Fruit fly (Drosophila melanogaster) whole organism, embryonic: ENCODE data around the gene Nsf2.

ENCODE experiments used
- B-H1 ChIP-seq: fragments of 200-800 bp; sonication (Bioruptor generic); IDR thresholded peaks from 3 replicates; pipeline ENCODE4 v1.3.6; 2022; ENCODE audit warnings: missing biosample characterization, missing genetic modification characterization
- CG10959 ChIP-seq: fragments of 200-800 bp; sonication (Bioruptor generic); IDR thresholded peaks from 2 replicates; pipeline ENCODE4 v1.3.6; 2022; ENCODE audit warnings: missing biosample characterization, missing genetic modification characterization
- CG12071 ChIP-seq: fragments of 200-800 bp; sonication (Bioruptor generic); optimal IDR thresholded peaks from 3 replicates; lab custom pipeline; 2018; ENCODE audit warnings: missing biosample characterization, mild to moderate bottlenecking, missing genetic modification characterization
- CG13424 ChIP-seq: fragments of 200-800 bp; sonication (Bioruptor generic); optimal IDR thresholded peaks from 2 replicates; lab custom pipeline; 2019; ENCODE audit warnings: missing biosample characterization, mild to moderate bottlenecking, missing genetic modification characterization, moderate library complexity
- CG15601 ChIP-seq: fragments of 200-800 bp; sonication (Bioruptor generic); optimal IDR thresholded peaks from 3 replicates; lab custom pipeline; 2019; ENCODE audit warnings: missing biosample characterization, mild to moderate bottlenecking, missing genetic modification characterization, moderate library complexity
- CG1603 ChIP-seq: fragments of 200-800 bp; sonication (Bioruptor generic); optimal IDR thresholded peaks from 2 replicates; lab custom pipeline; 2019; ENCODE audit warnings: missing biosample characterization, mild to moderate bottlenecking, missing genetic modification characterization, moderate library complexity
- CG1647 ChIP-seq: fragments of 200-800 bp; sonication (Bioruptor generic); optimal IDR thresholded peaks from 3 replicates; lab custom pipeline; 2016; ENCODE audit warnings: missing biosample characterization, missing genetic modification characterization
- CG17359 ChIP-seq: fragments of 200-800 bp; sonication (Bioruptor generic); optimal IDR thresholded peaks from 3 replicates; lab custom pipeline; 2018; ENCODE audit warnings: missing biosample characterization, mild to moderate bottlenecking, missing genetic modification characterization, moderate library complexity
- CG2129 ChIP-seq: fragments of 200-800 bp; sonication (Bioruptor generic); IDR thresholded peaks from 2 replicates; pipeline ENCODE4 v1.3.6; 2022; ENCODE audit warnings: missing biosample characterization, missing genetic modification characterization; ENCODE audit not compliant: partially characterized antibody
- CG2199 ChIP-seq: fragments of 200-800 bp; sonication (Bioruptor generic); IDR thresholded peaks from 3 replicates; pipeline ENCODE4 v1.3.6; 2022; ENCODE audit warnings: missing biosample characterization, missing genetic modification characterization
- CG2712 ChIP-seq: fragments of 200-800 bp; optimal IDR thresholded peaks from 3 replicates; lab custom pipeline; 2019; ENCODE audit warnings: missing biosample characterization, mild to moderate bottlenecking, missing genetic modification characterization, moderate library complexity
- CG30403 ChIP-seq: fragments of 200-800 bp; sonication (Bioruptor generic); optimal IDR thresholded peaks from 3 replicates; lab custom pipeline; 2016; ENCODE audit warnings: missing biosample characterization, missing genetic modification characterization
- CG3065 ChIP-seq: fragments of 200-800 bp; sonication (Bioruptor generic); optimal IDR thresholded peaks from 2 replicates; lab custom pipeline; 2016; ENCODE audit warnings: missing biosample characterization, missing genetic modification characterization
- CG32532 ChIP-seq: fragments of 200-800 bp; sonication (Bioruptor generic); IDR thresholded peaks from 2 replicates; pipeline ENCODE4 v1.3.6; 2022; ENCODE audit warnings: missing biosample characterization, missing genetic modification characterization
- CG33557 ChIP-seq: fragments of 200-800 bp; sonication (Bioruptor generic); optimal IDR thresholded peaks from 2 replicates; lab custom pipeline; 2019; ENCODE audit warnings: missing biosample characterization, mild to moderate bottlenecking, missing genetic modification characterization, moderate library complexity
- CG42726 ChIP-seq: fragments of 200-800 bp; sonication (Bioruptor generic); IDR thresholded peaks from 2 replicates; pipeline ENCODE4 v1.3.6; 2022; ENCODE audit warnings: missing biosample characterization, missing genetic modification characterization; ENCODE audit not compliant: partially characterized antibody
- CG4328 ChIP-seq: fragments of 200-800 bp; sonication (Bioruptor generic); optimal IDR thresholded peaks from 3 replicates; lab custom pipeline; 2017; ENCODE audit warnings: missing biosample characterization, missing genetic modification reagents, missing genetic modification characterization
- CG4404 ChIP-seq: fragments of 200-800 bp; sonication (Bioruptor generic); IDR thresholded peaks from 2 replicates; pipeline ENCODE4 v1.3.6; 2022; ENCODE audit warnings: missing biosample characterization, missing genetic modification characterization
- CG4820 ChIP-seq: fragments of 200-800 bp; sonication (Bioruptor generic); optimal IDR thresholded peaks from 3 replicates; lab custom pipeline; 2016; ENCODE audit warnings: missing biosample characterization, missing genetic modification characterization
- CG5245 ChIP-seq: fragments of 200-800 bp; sonication (Bioruptor generic); optimal IDR thresholded peaks from 3 replicates; lab custom pipeline; 2016; ENCODE audit warnings: missing biosample characterization, missing genetic modification characterization
- CG5953 ChIP-seq: fragments of 200-800 bp; sonication (Bioruptor generic); IDR thresholded peaks from 2 replicates; pipeline ENCODE4 v1.3.6; 2022; ENCODE audit warnings: missing biosample characterization, missing genetic modification characterization
- CoRest ChIP-seq: fragments of 200-800 bp; sonication (Bioruptor generic); optimal IDR thresholded peaks from 3 replicates; lab custom pipeline; 2018; ENCODE audit warnings: missing biosample characterization, mild to moderate bottlenecking, missing genetic modification characterization, moderate library complexity
- D ChIP-seq, 2 experiments: fragments of 200-800 bp in 1 of 2; fragments of >200 bp in 1 of 2; sonication (Bioruptor generic) in 1 of 2; optimal IDR thresholded peaks; 2 replicates in 1 of 2; 3 replicates in 1 of 2; lab custom pipeline; 2017; ENCODE audit warnings: mild to moderate bottlenecking in 1 of 2, missing biosample characterization in 1 of 2, missing genetic modification characterization in 1 of 2, missing genetic modification reagents in 1 of 2
- Doc2 ChIP-seq: fragments of 200-800 bp; sonication (Bioruptor generic); IDR thresholded peaks from 2 replicates; pipeline ENCODE4 v1.3.6; 2022; ENCODE audit warnings: missing biosample characterization, missing genetic modification characterization
- Hr3 ChIP-seq: fragments of 200-800 bp; sonication (Bioruptor generic); optimal IDR thresholded peaks from 3 replicates; lab custom pipeline; 2016; ENCODE audit warnings: missing biosample characterization, missing genetic modification characterization
- Nf-YC ChIP-seq: fragments of 200-800 bp; optimal IDR thresholded peaks from 3 replicates; lab custom pipeline; 2019; ENCODE audit warnings: missing biosample characterization, mild to moderate bottlenecking, missing genetic modification characterization, moderate library complexity
- Opbp ChIP-seq: fragments of 200-800 bp; sonication (Bioruptor generic); IDR thresholded peaks from 3 replicates; pipeline ENCODE4 v1.3.6; 2022; ENCODE audit warnings: missing biosample characterization, missing genetic modification characterization; ENCODE audit not compliant: partially characterized antibody
- Six4 ChIP-seq: fragments of 200-800 bp; sonication (Bioruptor generic); optimal IDR thresholded peaks from 2 replicates; lab custom pipeline; 2016; ENCODE audit warnings: missing biosample characterization, missing genetic modification characterization
- Sox100B ChIP-seq: fragments of 200-800 bp; sonication (Bioruptor generic); optimal IDR thresholded peaks from 3 replicates; lab custom pipeline; 2018; ENCODE audit warnings: missing biosample characterization, mild to moderate bottlenecking, missing genetic modification characterization
- Ssrp ChIP-seq: fragments of 200-800 bp; sonication (Bioruptor generic); optimal IDR thresholded peaks from 2 replicates; lab custom pipeline; 2018; ENCODE audit warnings: missing biosample characterization, mild to moderate bottlenecking, missing genetic modification characterization, moderate library complexity
- TFAM ChIP-seq: fragments of 200-800 bp; sonication (Bioruptor generic); optimal IDR thresholded peaks from 2 replicates; lab custom pipeline; 2017; ENCODE audit warnings: missing biosample characterization, missing genetic modification characterization, inconsistent platforms
- Tbp ChIP-seq: fragments of >200 bp; optimal IDR thresholded peaks from 2 replicates; lab custom pipeline; 2018; ENCODE audit warnings: missing biosample characterization, missing genetic modification characterization
- Xbp1 ChIP-seq: fragments of 200-800 bp; sonication (Bioruptor generic); optimal IDR thresholded peaks from 3 replicates; lab custom pipeline; 2016; ENCODE audit warnings: missing biosample characterization, mild to moderate bottlenecking, missing genetic modification characterization
- YL-1 ChIP-seq: fragments of 200-800 bp; sonication (Bioruptor generic); optimal IDR thresholded peaks from 3 replicates; lab custom pipeline; 2017; ENCODE audit warnings: missing biosample characterization, mild to moderate bottlenecking, missing genetic modification characterization
- ara ChIP-seq: fragments of 200-800 bp; sonication (Bioruptor generic); IDR thresholded peaks from 2 replicates; pipeline ENCODE4 v1.3.6; 2022; ENCODE audit warnings: missing biosample characterization, missing genetic modification characterization
- ash1 ChIP-seq: fragments of 200-800 bp; sonication (Bioruptor generic); optimal IDR thresholded peaks from 2 replicates; lab custom pipeline; 2018; ENCODE audit warnings: missing biosample characterization, mild to moderate bottlenecking, missing genetic modification characterization
- bigmax ChIP-seq: fragments of 200-800 bp; sonication (Bioruptor generic); optimal IDR thresholded peaks from 2 replicates; lab custom pipeline; 2018; ENCODE audit warnings: missing biosample characterization, mild to moderate bottlenecking, missing genetic modification characterization
- caup ChIP-seq: fragments of 200-800 bp; sonication (Bioruptor generic); optimal IDR thresholded peaks from 3 replicates; lab custom pipeline; 2017; ENCODE audit warnings: missing biosample characterization, mild to moderate bottlenecking, missing genetic modification characterization, moderate library complexity; ENCODE audit not compliant: severe bottlenecking
- cg ChIP-seq: fragments of 200-800 bp; sonication (Bioruptor generic); optimal IDR thresholded peaks from 3 replicates; lab custom pipeline; 2019; ENCODE audit warnings: missing biosample characterization, mild to moderate bottlenecking, missing genetic modification characterization, moderate library complexity
- crc ChIP-seq: fragments of 200-800 bp; sonication (Bioruptor generic); optimal IDR thresholded peaks from 2 replicates; lab custom pipeline; 2016; ENCODE audit warnings: missing biosample characterization, missing genetic modification characterization
- dan ChIP-seq: fragments of 200-800 bp; sonication (Bioruptor generic); IDR thresholded peaks from 2 replicates; pipeline ENCODE4 v1.3.6; 2022; ENCODE audit warnings: missing biosample characterization, missing genetic modification characterization
- emc ChIP-seq: fragments of 200-800 bp; sonication (Bioruptor generic); optimal IDR thresholded peaks from 2 replicates; lab custom pipeline; 2016; ENCODE audit warnings: missing biosample characterization, missing genetic modification characterization
- fd102C ChIP-seq: fragments of 200-800 bp; sonication (Bioruptor generic); optimal IDR thresholded peaks from 2 replicates; lab custom pipeline; 2018; ENCODE audit warnings: missing biosample characterization, mild to moderate bottlenecking, missing genetic modification characterization, moderate library complexity
- gcm ChIP-seq: fragments of 200-800 bp; sonication (Bioruptor generic); optimal IDR thresholded peaks from 2 replicates; lab custom pipeline; 2019; ENCODE audit warnings: missing biosample characterization, mild to moderate bottlenecking, missing genetic modification characterization, moderate library complexity
- gsb-n ChIP-seq: fragments of 200-800 bp; sonication (Bioruptor generic); optimal IDR thresholded peaks from 3 replicates; lab custom pipeline; 2018; ENCODE audit warnings: missing biosample characterization, mild to moderate bottlenecking, missing genetic modification characterization
- lilli ChIP-seq: fragments of 200-800 bp; sonication (Bioruptor generic); optimal IDR thresholded peaks from 3 replicates; lab custom pipeline; 2016; ENCODE audit warnings: missing biosample characterization, missing genetic modification characterization
- mirr ChIP-seq: fragments of 200-800 bp; sonication (Bioruptor generic); optimal IDR thresholded peaks from 3 replicates; lab custom pipeline; 2018; ENCODE audit warnings: missing biosample characterization, mild to moderate bottlenecking, missing genetic modification characterization
- sisA ChIP-seq: fragments of 200-800 bp; sonication (Bioruptor generic); IDR thresholded peaks from 2 replicates; pipeline ENCODE4 v1.3.6; 2022; ENCODE audit warnings: missing biosample characterization, missing genetic modification characterization
- sqz ChIP-seq: fragments of 200-800 bp; sonication (Bioruptor generic); optimal IDR thresholded peaks from 3 replicates; lab custom pipeline; 2018; ENCODE audit warnings: missing biosample characterization, mild to moderate bottlenecking, missing genetic modification characterization

The Nsf2 gene

DNA sequence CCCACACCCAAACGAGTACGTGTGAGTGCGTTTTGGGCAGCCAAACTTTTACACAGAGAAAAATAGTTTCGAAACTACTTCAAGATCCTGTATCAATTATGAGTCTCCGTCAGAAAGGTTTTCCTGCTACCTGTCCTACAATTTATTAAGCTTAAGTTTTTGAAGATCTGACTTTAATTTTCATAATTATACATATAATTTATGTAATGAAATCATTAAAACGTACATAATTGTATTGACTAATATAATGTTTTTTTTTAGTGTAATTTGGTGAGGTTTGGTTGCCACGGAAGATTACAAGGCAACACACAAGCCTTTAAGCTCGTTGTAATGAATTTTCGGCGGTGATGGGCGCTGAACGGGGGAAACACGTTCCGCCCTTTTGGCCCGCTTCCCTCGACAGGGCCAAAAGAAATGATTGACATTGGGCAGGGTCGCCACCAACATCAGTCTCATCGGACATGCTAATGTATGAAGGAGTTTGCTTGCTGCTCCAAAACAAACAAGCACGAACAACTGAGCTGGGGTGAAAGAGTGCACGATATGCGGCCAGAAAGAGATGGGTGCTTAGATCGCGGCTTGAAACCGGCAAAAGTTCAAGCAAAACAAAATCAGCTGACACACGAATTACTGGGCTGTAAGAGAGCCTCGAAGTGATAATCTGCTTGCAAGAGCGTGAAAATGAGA, 43.7 kb downstream of the Nsf2 start (continued):
- TF ChIP-seq CG33557 (peak; percentile 44), ara (GFP tag; lab: Robert Waterston, UW) (peak; percentile 67), Doc2 (GFP tag; lab: Robert Waterston, UW) (no peak), D (optimal IDR thresholded peaks at IDR 0.05; lab: Kevin White, UChicago) (no peak), D (GFP tag; optimal IDR thresholded peaks at IDR 0.05; lab: Kevin White, UChicago) (peak; percentile 71), dan (GFP tag; lab: Robert Waterston, UW) (no peak), YL-1 (GFP tag; lab: Kevin White, UChicago) (no peak), gsb-n (tag; lab: Kevin White, UChicago) (peak; percentile 77), mirr (GFP tag; lab: Kevin White, UChicago) (no peak), CG3065 (no peak), CG12071 (GFP tag; lab: Kevin White, UChicago) (no peak), CG5953 (no peak), CG4404 (GFP tag; lab: Robert Waterston, UW) (no peak), CG42726 (GFP tag; lab: Robert Waterston, UW) (no peak), fd102C (no peak), sisA (GFP tag; lab: Robert Waterston, UW) (peak; percentile 71), CG4328 (GFP tag; lab: Kevin White, UChicago) (peak; percentile 25), CG2129 (GFP tag; lab: Robert Waterston, UW) (no peak), Hr3 (GFP tag; lab: Kevin White, UChicago) (peak; percentile 63), CG17359 (tag; lab: Kevin White, UChicago) (peak; percentile 73), CG5245 (GFP tag; lab: Kevin White, UChicago) (peak; percentile 30), sqz (no peak), Tbp (GFP tag; lab: Kevin White, UChicago) (no peak), Opbp (no peak), Nf-YC (tag; lab: Kevin White, UChicago) (no peak), bigmax (GFP tag; lab: Kevin White, UChicago) (no peak), CG15601 (tag; lab: Kevin White, UChicago) (peak; percentile 82), cg (GFP tag; lab: Kevin White, UChicago) (no peak), CG2712 (tag; lab: Kevin White, UChicago) (peak; percentile 85), Ssrp (tag; lab: Kevin White, UChicago) (peak; percentile 79), lilli (GFP tag; lab: Kevin White, UChicago) (peak; percentile 29), CG2199 (no peak), CG32532 (no peak), gcm (GFP tag; lab: Kevin White, UChicago) (peak; percentile 71), CG13424 (tag; lab: Kevin White, UChicago) (peak; percentile 78), CG1647 (GFP tag; lab: Kevin White, UChicago) (no peak), TFAM (GFP tag; lab: Kevin White, UChicago) (peak; percentile 35), CG4820 (GFP tag; lab: Kevin White, UChicago) (peak; percentile 58), caup (GFP tag; lab: Kevin White, UChicago) (peak; percentile 15), emc (GFP tag; lab: Kevin White, UChicago) (no peak), Sox100B (peak; percentile 69), CG10959 (GFP tag; lab: Robert Waterston, UW) (peak; percentile 51; the same call in 1 of the 2 replicates), B-H1 (peak; percentile 28; the same call in 2 of the 3 replicates), Xbp1 (peak; percentile 73), Six4 (GFP tag; lab: Kevin White, UChicago) (peak; percentile 40), CoRest (tag; lab: Kevin White, UChicago) (peak; percentile 74), CG30403 (GFP tag; lab: Kevin White, UChicago) (peak; percentile 67), ash1 (no peak), crc (GFP tag; lab: Kevin White, UChicago) (no peak), CG1603 (peak; percentile 46)
